Worm (Caenorhabditis elegans) whole organism, young adult: ENCODE results near the gene srh-236.

Experiments used
- B0336.3 ChIP-seq: fragments of 200-800 bp; sonication (Bioruptor generic); IDR thresholded peaks from 2 replicates; pipeline ENCODE4 v1.3.6; 2022; ENCODE audit warnings: missing genetic modification characterization, missing compliant biosample characterization
- F52B5.7 ChIP-seq: sonication (generic microtip); optimal IDR thresholded peaks from 2 replicates; lab custom pipeline; 2016; ENCODE audit warnings: mild to moderate bottlenecking, missing genetic modification characterization, missing compliant biosample characterization
- atf-7 ChIP-seq: sonication (generic microtip); optimal IDR thresholded peaks from 2 replicates; lab custom pipeline; 2017; ENCODE audit warnings: mild to moderate bottlenecking, missing genetic modification characterization, missing compliant biosample characterization
- ceh-100 ChIP-seq: fragments of 200-800 bp; sonication (Bioruptor generic); IDR thresholded peaks from 2 replicates; pipeline ENCODE4 v1.3.6; 2022; ENCODE audit warnings: missing genetic modification reagents, missing genetic modification characterization, missing compliant biosample characterization
- madf-3 ChIP-seq: fragments of 200-800 bp; sonication (Bioruptor generic); IDR thresholded peaks from 2 replicates; pipeline ENCODE4 v1.3.6; 2022; ENCODE audit warnings: missing genetic modification reagents, missing genetic modification characterization, missing compliant biosample characterization
- madf-6 ChIP-seq: fragments of 200-800 bp; sonication (Bioruptor generic); IDR thresholded peaks from 2 replicates; pipeline ENCODE4 v1.3.6; 2022; ENCODE audit warnings: missing genetic modification reagents, missing genetic modification characterization, missing compliant biosample characterization
- rpc-1 ChIP-seq, 2 experiments: fragments of 150-350 bp in 1 of 2; sonication (generic microtip) in 1 of 2; optimal IDR thresholded peaks; 2 replicates each; lab custom pipeline; 2014 to 2018; ENCODE audit warnings: missing biosample characterization in 1 of 2, missing genetic modification characterization in 1 of 2, missing genetic modification reagents in 1 of 2, missing genotype in 1 of 2

- TF ChIP-seq madf-3 (no peak), rpc-1 (optimal IDR thresholded peaks at IDR 0.05; lab: Kevin White, UChicago) (no peak), rpc-1 (tag; optimal IDR thresholded peaks at IDR 0.05; lab: Kevin White, UChicago) (no peak), ceh-100 (GFP tag; lab: Robert Waterston, UW) (no peak), F52B5.7 (no peak), atf-7 (tag; lab: Kevin White, UChicago) (no peak), madf-6 (GFP tag; lab: Robert Waterston, UW) (no peak), B0336.3 (GFP tag; lab: Robert Waterston, UW) (no peak)
These were observed 39.6 kb upstream of the srh-236 start, which contains the start of gene Y61B8A.6 for ce11 chrV:17251364-17251961.
